Worm (Caenorhabditis elegans): Measurements from ENCODE around the gene ZK697.14.

- TF ChIP-seq med-1 (GFP tag; optimal IDR thresholded peaks at IDR 0.05; ENCODE audit: insufficient read depth) (no peak), cog-1 (tag; optimal IDR thresholded peaks at IDR 0.05) (no peak), tab-1 (GFP tag; IDR thresholded peaks at IDR 0.05) (no peak), ztf-23 (GFP tag; IDR thresholded peaks at IDR 0.05) (no peak)
These were observed at the start of gene ZK697.14 for ce11 chrV:1755589-1755988.

Data from whole organism, midembryonic.